Fruit fly (Drosophila melanogaster): ENCODE measurements around the gene CG12985.

The CG12985 gene

dm6 chrX:17850179-17850578, 33.3 kb upstream of the CG12985 start, which contains the start of the genes CG15814 and Spt7 (continued):
- no peak for TF ChIP-seq TFAM (GFP tag; optimal IDR thresholded peaks at IDR 0.05)
- no peak for TF ChIP-seq Aef1 (GFP tag; IDR thresholded peaks at IDR 0.05)
- no peak for TF ChIP-seq CG11560 (tag; IDR thresholded peaks at IDR 0.05)
- TF ChIP-seq CG2889 (GFP tag; IDR thresholded peaks at IDR 0.05) = no peak
- no peak for TF ChIP-seq Fer3 (tag; optimal IDR thresholded peaks at IDR 0.05)
- TF ChIP-seq Antp (GFP tag; optimal IDR thresholded peaks at IDR 0.05) = no peak
- TF ChIP-seq trem (tag; optimal IDR thresholded peaks at IDR 0.05) = peak; percentile 81
- TF ChIP-seq Hmx (GFP tag; optimal IDR thresholded peaks at IDR 0.05) = no peak
- peak; percentile 34 for TF ChIP-seq NfI (GFP tag; optimal IDR thresholded peaks at IDR 0.05)
- peak; percentile 58 for TF ChIP-seq CG10209 (GFP tag; optimal IDR thresholded peaks at IDR 0.05)
- peak; percentile 2 for TF ChIP-seq CG1233 (GFP tag; optimal IDR thresholded peaks at IDR 0.05)
- TF ChIP-seq CG17612 (GFP tag; IDR thresholded peaks at IDR 0.05) = no peak
- TF ChIP-seq usp (GFP tag; optimal IDR thresholded peaks at IDR 0.05) = no peak
- peak; percentile 67 for TF ChIP-seq CG12659 (GFP tag; optimal IDR thresholded peaks at IDR 0.05)
- no peak for TF ChIP-seq CG30431 (GFP tag; optimal IDR thresholded peaks at IDR 0.05)
- TF ChIP-seq CG42726 (GFP tag; IDR thresholded peaks at IDR 0.05; ENCODE audit: partially characterized antibody) = peak; percentile 97
- TF ChIP-seq Doc2 (GFP tag; IDR thresholded peaks at IDR 0.05) = no peak
- no peak for TF ChIP-seq CG31441 (GFP tag; IDR thresholded peaks at IDR 0.05)
- no peak for TF ChIP-seq gcm2 (GFP tag; optimal IDR thresholded peaks at IDR 0.05)
- TF ChIP-seq pan (optimal IDR thresholded peaks at IDR 0.05) = no peak
- TF ChIP-seq pan (GFP tag; optimal IDR thresholded peaks at IDR 0.05 in 1 of 2, IDR thresholded peaks at IDR 0.05 in 1 of 2) = peak in 1 of 2 experiments; percentile 8
- no peak for TF ChIP-seq abd-A (tag; optimal IDR thresholded peaks at IDR 0.05)
- TF ChIP-seq HLHmδ (GFP tag; optimal IDR thresholded peaks at IDR 0.05) = peak; percentile 13
- TF ChIP-seq CG12391 (tag; optimal IDR thresholded peaks at IDR 0.05) = peak; percentile 22
- no peak for TF ChIP-seq Rx (GFP tag; IDR thresholded peaks at IDR 0.05)
- TF ChIP-seq CG13123 (GFP tag; optimal IDR thresholded peaks at IDR 0.05) = peak; percentile 27
- 0 out of 2 replicates have a peak, but pooled peaks have one; percentile 13 for TF ChIP-seq CG7372 (GFP tag; IDR thresholded peaks at IDR 0.05)
- TF ChIP-seq gem (tag; optimal IDR thresholded peaks at IDR 0.05) = no peak
- no peak for TF ChIP-seq sd (tag; optimal IDR thresholded peaks at IDR 0.05)
- TF ChIP-seq Hand (GFP tag; optimal IDR thresholded peaks at IDR 0.05) = no peak
- no peak for TF ChIP-seq ham (GFP tag; IDR thresholded peaks at IDR 0.05)
- TF ChIP-seq CG18011 (GFP tag; optimal IDR thresholded peaks at IDR 0.05) = no peak
- TF ChIP-seq YL-1 (GFP tag; optimal IDR thresholded peaks at IDR 0.05) = peak; percentile 78
- TF ChIP-seq yki (optimal IDR thresholded peaks at IDR 0.05) = no peak
- TF ChIP-seq exex (tag; optimal IDR thresholded peaks at IDR 0.05) = no peak
- TF ChIP-seq zen (tag; optimal IDR thresholded peaks at IDR 0.05) = no peak
- TF ChIP-seq vnd (GFP tag; IDR thresholded peaks at IDR 0.05; ENCODE audit: partially characterized antibody) = peak; percentile 75
- TF ChIP-seq MTF-1 (GFP tag; optimal IDR thresholded peaks at IDR 0.05; ENCODE audit: borderline replicate concordance) = no peak
- TF ChIP-seq CG11723 (GFP tag; optimal IDR thresholded peaks at IDR 0.05) = no peak
- 0 out of 3 replicates have a peak, but pooled peaks have one; percentile 25 for TF ChIP-seq CG17361 (GFP tag; IDR thresholded peaks at IDR 0.05)
- TF ChIP-seq CG12071 (GFP tag; optimal IDR thresholded peaks at IDR 0.05) = no peak
- TF ChIP-seq Chrac-16 (GFP tag; optimal IDR thresholded peaks at IDR 0.05) = no peak
- TF ChIP-seq CG32532 (GFP tag; IDR thresholded peaks at IDR 0.05) = no peak
- TF ChIP-seq Dll (GFP tag; IDR thresholded peaks at IDR 0.05; ENCODE audit: partially characterized antibody) = peak; percentile 82
- no peak for TF ChIP-seq CG5953 (GFP tag; IDR thresholded peaks at IDR 0.05)
- TF ChIP-seq CG10366 (GFP tag; IDR thresholded peaks at IDR 0.05) = no peak
- TF ChIP-seq CG33557 (GFP tag; optimal IDR thresholded peaks at IDR 0.05) = peak; percentile 30
- TF ChIP-seq ro (GFP tag; IDR thresholded peaks at IDR 0.05) = no peak
- TF ChIP-seq kni (GFP tag; optimal IDR thresholded peaks at IDR 0.05) = peak; percentile 42
- no peak for TF ChIP-seq E2f1 (GFP tag; IDR thresholded peaks at IDR 0.05)
- peak; percentile 45; the same call in 1 of the 3 replicates for TF ChIP-seq row (GFP tag; IDR thresholded peaks at IDR 0.05)
- TF ChIP-seq CG12942 (GFP tag; optimal IDR thresholded peaks at IDR 0.05) = no peak

All from whole organism, embryonic.